Worm (Caenorhabditis elegans): Measurements from ENCODE around the gene ssp-32.
"Not testable (repeated sequence)": the region's sequence is repeated elsewhere in the genome, so short reads cannot be mapped to it uniquely, and the experiment has no call there.

ssp-32 gene

DNA sequence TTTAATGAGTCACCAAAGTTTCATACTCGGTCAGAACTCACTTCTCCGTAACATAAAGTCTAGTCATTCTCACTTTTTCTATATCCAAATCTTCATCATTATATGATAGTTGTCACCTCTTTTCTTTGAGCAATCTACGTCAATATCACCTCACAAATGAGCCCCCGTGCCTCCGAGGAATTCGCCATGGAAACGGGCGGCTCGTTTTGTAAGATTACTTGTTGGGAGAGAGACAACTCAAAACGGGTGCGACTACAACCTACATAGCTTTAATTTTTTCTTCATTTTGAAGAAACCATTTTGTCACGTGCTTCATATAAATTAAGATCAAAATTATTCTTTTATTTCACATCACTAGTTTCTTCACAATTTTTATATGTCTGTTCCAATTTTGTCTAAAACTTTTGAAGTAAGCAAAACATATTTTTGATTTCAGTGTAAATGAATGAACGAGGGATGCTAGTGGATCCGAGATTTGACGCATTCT lies 16.3 kb upstream of the ssp-32 start, which contains the start of gene nhr-4:
TSS of gene nhr-4 (plus strand) at position 437 of the 487 bp plus-strand sequence.
- TF ChIP-seq nhr-2 (tag; optimal IDR thresholded peaks at IDR 0.05) (no peak), unc-39 (tag; optimal IDR thresholded peaks at IDR 0.05) (no peak), tbx-8 (GFP tag; optimal IDR thresholded peaks at IDR 0.05) (no peak), unc-62 (GFP tag; optimal IDR thresholded peaks at IDR 0.05) (no peak), ztf-11 (tag; optimal IDR thresholded peaks at IDR 0.05) (no peak), hlh-1 (tag; optimal IDR thresholded peaks at IDR 0.05) (no peak)

DNA sequence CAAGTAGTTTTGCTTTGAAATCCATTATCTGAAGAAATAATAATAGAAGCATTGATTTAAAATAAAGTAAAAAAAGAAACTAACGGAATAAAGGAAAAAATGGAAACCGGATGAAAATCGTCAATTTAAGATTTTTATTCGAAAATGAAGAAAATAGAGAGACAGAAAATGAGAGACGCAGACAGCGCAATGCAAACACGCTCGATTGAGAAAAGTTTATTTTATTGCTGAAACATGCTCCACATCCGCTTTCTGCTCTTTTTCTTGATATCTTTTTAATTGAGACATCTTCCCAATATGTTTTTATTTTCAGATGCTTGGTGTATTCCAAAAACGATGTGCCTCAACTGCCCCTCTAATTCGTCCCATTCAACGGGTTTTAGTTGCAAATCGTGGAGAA lies 10.9 kb upstream of the ssp-32 start, which contains the start of the genes prp-18 and mccc-1:
TSS of gene prp-18 (minus strand) at position 127 of the 400 bp plus-strand sequence.
TSS of gene mccc-1 (plus strand) at position 314 of the 400 bp plus-strand sequence.
- no peak for TF ChIP-seq flh-1 (GFP tag; optimal IDR thresholded peaks at IDR 0.05)
- TF ChIP-seq pha-4 (tag; optimal IDR thresholded peaks at IDR 0.05), result peak; percentile 36
- peak; percentile 87 for TF ChIP-seq ces-1 (GFP tag; optimal IDR thresholded peaks at IDR 0.05)
- peak; percentile 46 for TF ChIP-seq mep-1 (tag; optimal IDR thresholded peaks at IDR 0.05)

DNA sequence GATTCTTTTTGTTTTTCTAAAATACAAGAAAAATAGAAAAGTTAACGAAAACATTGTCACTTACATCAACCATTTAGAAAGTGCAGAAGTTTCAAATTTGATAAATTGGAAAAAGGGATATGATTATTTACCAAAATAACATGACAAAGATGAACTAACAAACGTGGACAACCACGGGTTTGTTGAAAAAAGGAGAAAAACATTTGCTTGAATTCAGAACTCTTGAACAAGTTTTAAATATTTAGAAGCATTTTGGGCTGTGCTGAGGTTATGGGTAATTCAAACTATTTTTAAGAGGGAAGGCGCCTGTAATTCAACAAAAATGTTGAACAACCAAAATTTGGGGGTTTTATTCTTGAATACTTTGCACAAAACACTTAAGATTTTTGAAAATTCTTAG lies 5.3 kb upstream of the ssp-32 start, which contains the start of gene ttbk-3:
TSS of gene ttbk-3 (minus strand) at position 101 of the 400 bp plus-strand sequence.
- TF ChIP-seq mep-1 (tag; optimal IDR thresholded peaks at IDR 0.05) (no peak), mab-5 (tag; optimal IDR thresholded peaks at IDR 0.05) (no peak)

DNA sequence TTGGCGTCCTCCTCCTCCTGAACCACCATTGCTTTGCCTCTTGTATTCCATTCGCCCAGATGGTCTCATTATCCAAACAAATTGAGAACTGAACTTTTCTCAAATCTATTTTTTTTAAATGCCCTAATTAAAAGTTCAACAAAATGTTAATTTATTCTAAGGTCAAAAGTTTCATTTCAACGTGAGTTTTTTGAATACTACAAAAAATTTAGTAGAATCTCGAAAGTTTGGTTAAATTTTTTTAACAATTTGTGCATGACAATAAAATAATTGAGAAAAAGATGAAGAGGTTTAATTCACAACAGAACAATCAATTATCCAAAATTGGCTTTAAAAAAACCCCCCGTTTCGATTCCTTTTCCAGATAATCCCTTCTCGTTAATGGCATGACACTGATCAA lies 3.2 kb upstream of the ssp-32 start, which contains the start of gene F32B6.4:
TSS of gene F32B6.4 (minus strand) at position 101 of the 400 bp plus-strand sequence.
- TF ChIP-seq bed-3 (GFP tag; optimal IDR thresholded peaks at IDR 0.05) (no peak), mep-1 (tag; optimal IDR thresholded peaks at IDR 0.05) (no peak), tbx-8 (GFP tag; optimal IDR thresholded peaks at IDR 0.05) (no peak), ceh-83 (GFP tag; optimal IDR thresholded peaks at IDR 0.05) (no peak), elt-1 (tag; optimal IDR thresholded peaks at IDR 0.05; ENCODE audit: borderline replicate concordance, insufficient read depth) (no peak), mab-5 (tag; optimal IDR thresholded peaks at IDR 0.05) (no peak), nhr-28 (tag; optimal IDR thresholded peaks at IDR 0.05) (no peak)

DNA sequence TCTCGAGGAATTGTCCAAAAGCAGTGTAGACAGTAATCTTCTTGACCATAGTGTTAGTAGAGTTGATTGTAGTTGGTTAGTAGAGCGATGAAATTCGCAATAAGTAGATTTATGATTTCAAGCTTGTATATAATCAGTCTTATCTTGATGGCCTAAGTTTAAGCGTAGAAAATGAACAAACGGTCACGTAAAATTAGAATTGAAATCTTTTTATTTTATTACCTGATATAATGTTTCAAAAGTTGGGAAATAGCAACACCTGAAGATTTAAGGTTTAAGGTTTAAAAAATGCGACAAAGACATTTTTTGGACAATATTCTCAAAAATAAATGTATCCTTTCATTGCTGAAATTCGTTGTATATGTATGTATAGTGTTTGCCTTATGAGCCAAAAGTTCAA lies 1.5 kb upstream of the ssp-32 start, which contains the start of gene sss-1:
TSS of gene sss-1 (minus strand) at position 101 of the 400 bp plus-strand sequence.
- not testable (repeated sequence) for TF ChIP-seq lsy-2 (tag; optimal IDR thresholded peaks at IDR 0.05); M03D4.4 (tag; optimal IDR thresholded peaks at IDR 0.05); unc-62 (GFP tag; optimal IDR thresholded peaks at IDR 0.05)

DNA sequence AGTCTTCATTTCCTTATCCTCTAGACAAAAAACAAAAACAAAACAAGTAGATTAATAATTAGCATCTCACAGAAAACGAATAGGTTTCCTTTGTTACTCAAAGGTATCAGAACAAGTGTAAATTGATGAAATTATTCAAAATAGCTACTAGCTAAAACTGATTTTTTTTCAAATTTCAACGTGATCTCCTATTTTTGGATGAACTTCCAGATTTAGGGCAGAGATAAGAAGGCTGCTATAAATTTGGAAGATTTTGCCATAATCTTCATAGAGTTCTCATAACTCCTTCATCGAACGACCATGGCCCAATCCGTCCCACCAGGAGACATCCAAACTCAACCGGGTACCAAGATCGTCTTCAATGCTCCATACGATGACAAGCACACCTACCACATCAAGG lies 857 bp upstream of the ssp-32 start, which contains the start of gene msp-77:
TSS of gene msp-77 (plus strand) at position 301 of the 400 bp plus-strand sequence.
- TF ChIP-seq elt-3 (tag; optimal IDR thresholded peaks at IDR 0.05); tbx-8 (GFP tag; optimal IDR thresholded peaks at IDR 0.05); M03D4.4 (tag; optimal IDR thresholded peaks at IDR 0.05): not testable (repeated sequence)

DNA sequence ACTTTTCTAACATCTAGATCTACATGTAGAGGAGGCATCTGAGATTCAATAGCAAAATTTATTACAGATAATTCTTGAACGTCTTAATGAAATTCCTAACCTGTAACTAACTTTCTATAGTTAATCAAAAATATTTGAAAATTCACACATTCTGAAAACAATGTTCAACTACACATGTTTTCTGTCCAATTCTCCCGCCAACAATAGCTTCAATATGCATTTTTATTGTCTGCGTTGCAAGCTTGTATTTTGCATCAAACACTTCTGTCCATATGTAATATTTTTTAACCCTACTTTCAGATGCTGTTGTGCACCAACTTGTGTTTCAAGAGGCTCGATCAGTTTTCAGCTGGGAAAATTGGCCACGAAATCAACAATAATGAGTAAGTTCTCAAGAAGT lies 3.5 kb downstream of the ssp-32 start, which contains the start of gene tbc-3:
TSS of gene tbc-3 (plus strand) at position 301 of the 400 bp plus-strand sequence.
- no peak for TF ChIP-seq zip-8 (tag; optimal IDR thresholded peaks at IDR 0.05)
- no peak for TF ChIP-seq nhr-76 (tag; optimal IDR thresholded peaks at IDR 0.05)
- TF ChIP-seq pha-4 (tag; optimal IDR thresholded peaks at IDR 0.05), result no peak
- TF ChIP-seq nhr-2 (tag; optimal IDR thresholded peaks at IDR 0.05), result no peak
- TF ChIP-seq ceh-83 (GFP tag; optimal IDR thresholded peaks at IDR 0.05), result no peak
- TF ChIP-seq lin-32 (GFP tag; optimal IDR thresholded peaks at IDR 0.05), result no peak
- TF ChIP-seq drap-1 (GFP tag; optimal IDR thresholded peaks at IDR 0.05), result no peak
- no peak for TF ChIP-seq ham-2 (GFP tag; optimal IDR thresholded peaks at IDR 0.05)
- no peak for TF ChIP-seq snpc-4 (tag; optimal IDR thresholded peaks at IDR 0.05)
- no peak for TF ChIP-seq tbx-8 (GFP tag; optimal IDR thresholded peaks at IDR 0.05)
- TF ChIP-seq lin-13 (tag; optimal IDR thresholded peaks at IDR 0.05), result no peak
- TF ChIP-seq sem-2 (GFP tag; optimal IDR thresholded peaks at IDR 0.05), result no peak
